Fruit fly (Drosophila melanogaster) whole organism, embryonic: Measurements from ENCODE around the gene COX7AL.

Experiments
- CG11093 ChIP-seq: fragments of 200-800 bp; sonication (Bioruptor generic); IDR thresholded peaks from 3 replicates; pipeline ENCODE4 v1.3.6; 2022; ENCODE audit warnings: missing biosample characterization, missing genetic modification characterization
- CG11247 ChIP-seq: fragments of 200-800 bp; sonication (Bioruptor generic); IDR thresholded peaks from 2 replicates; pipeline ENCODE4 v1.3.6; 2022; ENCODE audit warnings: missing biosample characterization, missing genetic modification characterization
- CG12104 ChIP-seq: fragments of 200-800 bp; sonication (Bioruptor generic); optimal IDR thresholded peaks from 3 replicates; lab custom pipeline; 2016; ENCODE audit warnings: missing biosample characterization, missing genetic modification characterization
- CG1233 ChIP-seq: fragments of 200-800 bp; sonication (Bioruptor generic); optimal IDR thresholded peaks from 4 replicates; lab custom pipeline; 2018; ENCODE audit warnings: missing biosample characterization, mild to moderate bottlenecking, missing genetic modification characterization
- CG14860 ChIP-seq: fragments of 200-800 bp; sonication (Bioruptor generic); IDR thresholded peaks from 3 replicates; pipeline ENCODE4 v1.3.6; 2022; ENCODE audit warnings: missing biosample characterization, missing genetic modification characterization; ENCODE audit not compliant: partially characterized antibody
- CG17612 ChIP-seq: fragments of 200-800 bp; sonication (Bioruptor generic); IDR thresholded peaks from 2 replicates; pipeline ENCODE4 v1.3.6; 2022; ENCODE audit warnings: missing biosample characterization, missing genetic modification characterization
- CG17912 ChIP-seq: fragments of 200-800 bp; sonication (Bioruptor generic); optimal IDR thresholded peaks from 2 replicates; lab custom pipeline; 2018; ENCODE audit warnings: missing biosample characterization, mild to moderate bottlenecking, missing genetic modification characterization
- CG31388 ChIP-seq: fragments of 200-800 bp; sonication (Bioruptor generic); optimal IDR thresholded peaks from 2 replicates; lab custom pipeline; 2016; ENCODE audit warnings: missing biosample characterization, missing genetic modification characterization
- CG34376 ChIP-seq: fragments of 200-800 bp; sonication (Bioruptor generic); optimal IDR thresholded peaks from 2 replicates; lab custom pipeline; 2018; ENCODE audit warnings: missing biosample characterization, mild to moderate bottlenecking, missing genetic modification characterization
- CG42726 ChIP-seq: fragments of 200-800 bp; sonication (Bioruptor generic); IDR thresholded peaks from 2 replicates; pipeline ENCODE4 v1.3.6; 2022; ENCODE audit warnings: missing biosample characterization, missing genetic modification characterization; ENCODE audit not compliant: partially characterized antibody
- CG4282 ChIP-seq: fragments of 200-800 bp; sonication (Bioruptor generic); optimal IDR thresholded peaks from 2 replicates; lab custom pipeline; 2016; ENCODE audit warnings: missing biosample characterization, missing genetic modification characterization
- CG6175 ChIP-seq: fragments of 200-800 bp; sonication (Bioruptor generic); IDR thresholded peaks from 3 replicates; pipeline ENCODE4 v1.3.6; 2022; ENCODE audit warnings: missing biosample characterization, missing genetic modification characterization
- CG6272 ChIP-seq: fragments of 200-800 bp; sonication (Bioruptor generic); IDR thresholded peaks from 2 replicates; pipeline ENCODE4 v1.3.6; 2022; ENCODE audit warnings: missing biosample characterization, missing genetic modification characterization
- CG6683 ChIP-seq: fragments of 200-800 bp; sonication (Bioruptor generic); optimal IDR thresholded peaks from 2 replicates; lab custom pipeline; 2017; ENCODE audit warnings: missing biosample characterization, mild to moderate bottlenecking, missing genetic modification characterization, missing genetic modification reagents
- CG8281 ChIP-seq: fragments of 200-800 bp; sonication (Bioruptor generic); optimal IDR thresholded peaks from 2 replicates; lab custom pipeline; 2018; ENCODE audit warnings: missing biosample characterization, mild to moderate bottlenecking, missing genetic modification characterization, moderate library complexity
- CrebB ChIP-seq: fragments of 200-800 bp; sonication (Bioruptor generic); optimal IDR thresholded peaks from 3 replicates; lab custom pipeline; 2018; ENCODE audit warnings: missing biosample characterization, mild to moderate bottlenecking, missing genetic modification characterization
- Drgx ChIP-seq: fragments of 200-800 bp; sonication (Bioruptor generic); IDR thresholded peaks from 2 replicates; pipeline ENCODE4 v1.3.6; 2022; ENCODE audit warnings: missing biosample characterization, missing genetic modification characterization
- E2f1 ChIP-seq: fragments of 200-800 bp; sonication (Bioruptor generic); IDR thresholded peaks from 2 replicates; pipeline ENCODE4 v1.3.6; 2022; ENCODE audit warnings: missing biosample characterization, missing genetic modification characterization
- ERR ChIP-seq: fragments of 200-800 bp; sonication (Bioruptor generic); optimal IDR thresholded peaks from 2 replicates; lab custom pipeline; 2016; ENCODE audit warnings: missing biosample characterization, missing genetic modification characterization
- Eip74EF ChIP-seq, 2 experiments: fragments of 200-800 bp in 1 of 2; fragments of >200 bp in 1 of 2; sonication (Bioruptor generic) in 1 of 2; optimal IDR thresholded peaks; 2 replicates each; lab custom pipeline; 2017 to 2019; ENCODE audit warnings: missing biosample characterization in 2 of 2, missing genetic modification characterization in 2 of 2, mild to moderate bottlenecking in 1 of 2, moderate library complexity in 1 of 2
- Ets97D ChIP-seq: fragments of 200-800 bp; sonication (Bioruptor generic); optimal IDR thresholded peaks from 3 replicates; lab custom pipeline; 2016; ENCODE audit warnings: missing biosample characterization, missing genetic modification characterization
- Fer1 ChIP-seq: fragments of 200-800 bp; sonication (Bioruptor generic); optimal IDR thresholded peaks from 2 replicates; lab custom pipeline; 2017; ENCODE audit warnings: missing biosample characterization, mild to moderate bottlenecking, missing genetic modification characterization
- HHEX ChIP-seq: fragments of 200-800 bp; sonication (Bioruptor generic); optimal IDR thresholded peaks from 3 replicates; lab custom pipeline; 2017; ENCODE audit warnings: missing biosample characterization, mild to moderate bottlenecking, missing genetic modification characterization, missing genetic modification reagents
- Hsf ChIP-seq: fragments of 200-800 bp; sonication (Bioruptor generic); optimal IDR thresholded peaks from 3 replicates; lab custom pipeline; 2016; ENCODE audit warnings: missing biosample characterization, missing genetic modification characterization
- Pdp1 ChIP-seq, 2 experiments: fragments of 200-800 bp; sonication (Bioruptor generic); optimal IDR thresholded peaks; 3 replicates each; lab custom pipeline; 2016; ENCODE audit warnings: missing biosample characterization in 2 of 2, missing genetic modification characterization in 2 of 2, mild to moderate bottlenecking in 1 of 2, moderate library complexity in 1 of 2
- Rfx ChIP-seq: fragments of 200-800 bp; sonication (Bioruptor generic); IDR thresholded peaks from 2 replicates; pipeline ENCODE4 v1.3.6; 2022; ENCODE audit warnings: missing biosample characterization, missing genetic modification characterization
- Scr ChIP-seq: fragments of 200-800 bp; sonication (Bioruptor generic); IDR thresholded peaks from 2 replicates; pipeline ENCODE4 v1.3.6; 2022; ENCODE audit warnings: missing biosample characterization, missing genetic modification characterization; ENCODE audit not compliant: partially characterized antibody
- Side ChIP-seq: fragments of 200-800 bp; sonication (Bioruptor generic); optimal IDR thresholded peaks from 2 replicates; lab custom pipeline; 2016; ENCODE audit warnings: missing biosample characterization, missing genetic modification characterization
- Stat92E ChIP-seq, 3 experiments: fragments of >200 bp in 2 of 3; fragments of 200-800 bp in 1 of 3; sonication (Bioruptor generic) in 1 of 3; optimal IDR thresholded peaks; 2 replicates each; lab custom pipeline; 2017 to 2019; ENCODE audit warnings: missing biosample characterization in 3 of 3, missing genetic modification characterization in 3 of 3, mild to moderate bottlenecking in 1 of 3, moderate library complexity in 1 of 3
- Tbp ChIP-seq: fragments of >200 bp; optimal IDR thresholded peaks from 2 replicates; lab custom pipeline; 2018; ENCODE audit warnings: missing biosample characterization, missing genetic modification characterization
- Usf ChIP-seq: fragments of 200-800 bp; sonication (Bioruptor generic); optimal IDR thresholded peaks from 2 replicates; lab custom pipeline; 2017; ENCODE audit warnings: missing genotype, missing biosample characterization, missing genetic modification characterization
- Vsx1 ChIP-seq: fragments of 200-800 bp; sonication (Bioruptor generic); optimal IDR thresholded peaks from 2 replicates; lab custom pipeline; 2017; ENCODE audit warnings: missing biosample characterization, mild to moderate bottlenecking, missing genetic modification characterization, missing genetic modification reagents
- bab2 ChIP-seq: fragments of 200-800 bp; sonication (Bioruptor generic); optimal IDR thresholded peaks from 2 replicates; lab custom pipeline; 2016; ENCODE audit warnings: missing biosample characterization, missing genetic modification characterization
- bcd ChIP-seq: fragments of 200-800 bp; sonication (Bioruptor generic); optimal IDR thresholded peaks from 2 replicates; lab custom pipeline; 2017; ENCODE audit warnings: missing biosample characterization, mild to moderate bottlenecking, missing genetic modification characterization
- caup ChIP-seq: fragments of 200-800 bp; sonication (Bioruptor generic); optimal IDR thresholded peaks from 3 replicates; lab custom pipeline; 2017; ENCODE audit warnings: missing biosample characterization, mild to moderate bottlenecking, missing genetic modification characterization, moderate library complexity; ENCODE audit not compliant: severe bottlenecking
- crc ChIP-seq: fragments of 200-800 bp; sonication (Bioruptor generic); optimal IDR thresholded peaks from 2 replicates; lab custom pipeline; 2016; ENCODE audit warnings: missing biosample characterization, missing genetic modification characterization
- dpn ChIP-seq, 2 experiments: fragments of 200-800 bp; sonication (Bioruptor generic); optimal IDR thresholded peaks; 3 replicates each; lab custom pipeline; 2016; ENCODE audit warnings: missing biosample characterization in 2 of 2, missing genetic modification characterization in 2 of 2
- eve ChIP-seq, 2 experiments: fragments of >200 bp; optimal IDR thresholded peaks; 2 replicates each; lab custom pipeline; 2017; ENCODE audit warnings: missing biosample characterization in 2 of 2, missing genetic modification characterization in 2 of 2
- ftz-f1 ChIP-seq: fragments of 200-800 bp; sonication (Bioruptor generic); optimal IDR thresholded peaks from 2 replicates; lab custom pipeline; 2016; ENCODE audit warnings: missing biosample characterization, missing genetic modification characterization
- her ChIP-seq: fragments of 200-800 bp; sonication (Bioruptor generic); optimal IDR thresholded peaks from 2 replicates; lab custom pipeline; 2016; ENCODE audit warnings: missing biosample characterization, missing genetic modification characterization
- insv ChIP-seq, 2 experiments: fragments of 200-800 bp; sonication (Bioruptor generic); optimal IDR thresholded peaks; 3 replicates each; lab custom pipeline; 2016 to 2018; ENCODE audit warnings: missing biosample characterization in 2 of 2, missing genetic modification characterization in 2 of 2
- lola ChIP-seq, 3 experiments: fragments of >200 bp in 2 of 3; fragments of 200-800 bp in 1 of 3; sonication (Bioruptor generic) in 1 of 3; optimal IDR thresholded peaks; 2 replicates each; lab custom pipeline; 2017 to 2019; ENCODE audit warnings: missing biosample characterization in 3 of 3, missing genetic modification characterization in 3 of 3, mild to moderate bottlenecking in 1 of 3, moderate library complexity in 1 of 3
- nmo ChIP-seq: fragments of 200-800 bp; sonication (Bioruptor generic); optimal IDR thresholded peaks from 2 replicates; lab custom pipeline; 2018; ENCODE audit warnings: missing biosample characterization, mild to moderate bottlenecking, missing genetic modification characterization, moderate library complexity
- oc ChIP-seq: fragments of 200-800 bp; sonication (Bioruptor generic); optimal IDR thresholded peaks from 2 replicates; lab custom pipeline; 2018; ENCODE audit warnings: missing biosample characterization, mild to moderate bottlenecking, missing genetic modification characterization, moderate library complexity
- onecut ChIP-seq: fragments of 200-800 bp; sonication (Bioruptor generic); IDR thresholded peaks from 2 replicates; pipeline ENCODE4 v1.3.6; 2022; ENCODE audit warnings: missing biosample characterization, missing genetic modification characterization
- row ChIP-seq: fragments of 200-800 bp; sonication (Bioruptor generic); IDR thresholded peaks from 3 replicates; pipeline ENCODE4 v1.3.6; 2022; ENCODE audit warnings: missing biosample characterization, missing genetic modification characterization
- run ChIP-seq: fragments of 200-800 bp; sonication (Bioruptor generic); optimal IDR thresholded peaks from 3 replicates; lab custom pipeline; 2018; ENCODE audit warnings: missing biosample characterization, mild to moderate bottlenecking, missing genetic modification characterization
- sisA ChIP-seq: fragments of 200-800 bp; sonication (Bioruptor generic); IDR thresholded peaks from 2 replicates; pipeline ENCODE4 v1.3.6; 2022; ENCODE audit warnings: missing biosample characterization, missing genetic modification characterization
- tll ChIP-seq, 2 experiments: fragments of 200-800 bp in 1 of 2; fragments of >200 bp in 1 of 2; sonication (Bioruptor generic) in 1 of 2; optimal IDR thresholded peaks; 2 replicates each; lab custom pipeline; 2017 to 2019; ENCODE audit warnings: missing biosample characterization in 2 of 2, missing genetic modification characterization in 2 of 2, mild to moderate bottlenecking in 1 of 2, moderate library complexity in 1 of 2
- vnd ChIP-seq: fragments of 200-800 bp; sonication (Bioruptor generic); IDR thresholded peaks from 3 replicates; pipeline ENCODE4 v1.3.6; 2022; ENCODE audit warnings: missing biosample characterization, missing genetic modification characterization; ENCODE audit not compliant: partially characterized antibody

The COX7AL gene

dm6 chr3R:8354458-8354857, 11.0 kb downstream of the COX7AL start (continued):
- peak; percentile 38; the same call in 1 of the 2 replicates for TF ChIP-seq CG11247 (GFP tag; lab: Robert Waterston, UW)
- no peak for TF ChIP-seq CG17912 (GFP tag; lab: Kevin White, UChicago)
- TF ChIP-seq crc (GFP tag; lab: Kevin White, UChicago), result no peak
- TF ChIP-seq her, result no peak
- peak; percentile 24 for TF ChIP-seq CG1233
- TF ChIP-seq Fer1 (GFP tag; lab: Kevin White, UChicago), result peak; percentile 3
- no peak for TF ChIP-seq Scr (GFP tag; lab: Robert Waterston, UW)
- no peak for TF ChIP-seq vnd (GFP tag; lab: Robert Waterston, UW)
- peak; percentile 16 for TF ChIP-seq bab2 (GFP tag; lab: Kevin White, UChicago)
- TF ChIP-seq CG34376 (GFP tag; lab: Kevin White, UChicago), result no peak
- TF ChIP-seq run, result peak; percentile 7
- no peak for TF ChIP-seq ERR (GFP tag; lab: Kevin White, UChicago)
- peak; percentile 68 for TF ChIP-seq sisA
- TF ChIP-seq CG12104 (GFP tag; lab: Kevin White, UChicago), result no peak
- no peak for TF ChIP-seq eve (GFP tag; optimal IDR thresholded peaks at IDR 0.05; lab: Kevin White, UChicago)
- no peak for TF ChIP-seq insv (GFP tag; optimal IDR thresholded peaks at IDR 0.05; lab: Kevin White, UChicago)
- peak; percentile 43 for TF ChIP-seq HHEX (GFP tag; lab: Kevin White, UChicago)
- TF ChIP-seq CG11093, result peak; percentile 46; the same call in 2 of the 3 replicates
- no peak for TF ChIP-seq Side (GFP tag; lab: Kevin White, UChicago)
- TF ChIP-seq ftz-f1 (GFP tag; lab: Kevin White, UChicago), result peak; percentile 1
- TF ChIP-seq CG6272, result no peak
- TF ChIP-seq CG17612, result 0 out of 2 replicates have a peak, but pooled peaks have one; percentile 41
- peak; percentile 37 for TF ChIP-seq nmo (GFP tag; lab: Kevin White, UChicago)
- TF ChIP-seq Stat92E (GFP tag; optimal IDR thresholded peaks at IDR 0.05; lab: Kevin White, UChicago), result no peak
- no peak for TF ChIP-seq CG31388 (GFP tag; lab: Kevin White, UChicago)
- TF ChIP-seq tll (GFP tag; optimal IDR thresholded peaks at IDR 0.05; lab: Kevin White, UChicago), result no peak
- TF ChIP-seq Vsx1 (GFP tag; lab: Kevin White, UChicago), result peak; percentile 10
- no peak for TF ChIP-seq Tbp
- peak; percentile 38; the same call in 2 of the 3 replicates for TF ChIP-seq CG6175
- no peak for TF ChIP-seq Hsf (GFP tag; lab: Kevin White, UChicago)
- TF ChIP-seq CG6683, result no peak
- no peak for TF ChIP-seq Ets97D (GFP tag; lab: Kevin White, UChicago)
- TF ChIP-seq E2f1 (GFP tag; lab: Robert Waterston, UW), result peak; percentile 38; the same call in 1 of the 2 replicates
- TF ChIP-seq Usf (GFP tag; lab: Kevin White, UChicago), result no peak
- no peak for TF ChIP-seq bcd (GFP tag; lab: Kevin White, UChicago)
- TF ChIP-seq dpn (GFP tag; optimal IDR thresholded peaks at IDR 0.05; lab: Kevin White, UChicago), result peak in 1 of 2 experiments; percentile 31
- peak; percentile 49 for TF ChIP-seq Drgx (GFP tag; lab: Robert Waterston, UW)
- no peak for TF ChIP-seq CG14860 (GFP tag; lab: Robert Waterston, UW)
- no peak for TF ChIP-seq CG4282
- no peak for TF ChIP-seq Pdp1 (GFP tag; optimal IDR thresholded peaks at IDR 0.05; lab: Kevin White, UChicago)
- peak; percentile 74 for TF ChIP-seq Rfx
- TF ChIP-seq caup, result peak; percentile 17
- TF ChIP-seq row, result peak; percentile 77
- TF ChIP-seq CrebB, result no peak
- peak; percentile 62 for TF ChIP-seq oc (tag; lab: Kevin White, UChicago)
- no peak for TF ChIP-seq lola (GFP tag; optimal IDR thresholded peaks at IDR 0.05; lab: Kevin White, UChicago)
- no peak for TF ChIP-seq CG8281 (tag; lab: Kevin White, UChicago)
- TF ChIP-seq onecut, result no peak
- TF ChIP-seq Eip74EF (GFP tag; optimal IDR thresholded peaks at IDR 0.05; lab: Kevin White, UChicago), result peak in 1 of 2 experiments; percentile 74
- TF ChIP-seq CG42726 (GFP tag; lab: Robert Waterston, UW), result no peak
